Worm (Caenorhabditis elegans): ENCODE data around the gene F57F4.2.

ce11 chrV:6354786-6355185 is 34.7 kb downstream of the F57F4.2 start:
- no peak for TF ChIP-seq crh-2 (tag; optimal IDR thresholded peaks at IDR 0.05)
- no peak for TF ChIP-seq Y55F3AM.14 (GFP tag; optimal IDR thresholded peaks at IDR 0.05)
